Fruit fly (Drosophila melanogaster): Measurements from ENCODE around the gene CG11594.

DNA sequence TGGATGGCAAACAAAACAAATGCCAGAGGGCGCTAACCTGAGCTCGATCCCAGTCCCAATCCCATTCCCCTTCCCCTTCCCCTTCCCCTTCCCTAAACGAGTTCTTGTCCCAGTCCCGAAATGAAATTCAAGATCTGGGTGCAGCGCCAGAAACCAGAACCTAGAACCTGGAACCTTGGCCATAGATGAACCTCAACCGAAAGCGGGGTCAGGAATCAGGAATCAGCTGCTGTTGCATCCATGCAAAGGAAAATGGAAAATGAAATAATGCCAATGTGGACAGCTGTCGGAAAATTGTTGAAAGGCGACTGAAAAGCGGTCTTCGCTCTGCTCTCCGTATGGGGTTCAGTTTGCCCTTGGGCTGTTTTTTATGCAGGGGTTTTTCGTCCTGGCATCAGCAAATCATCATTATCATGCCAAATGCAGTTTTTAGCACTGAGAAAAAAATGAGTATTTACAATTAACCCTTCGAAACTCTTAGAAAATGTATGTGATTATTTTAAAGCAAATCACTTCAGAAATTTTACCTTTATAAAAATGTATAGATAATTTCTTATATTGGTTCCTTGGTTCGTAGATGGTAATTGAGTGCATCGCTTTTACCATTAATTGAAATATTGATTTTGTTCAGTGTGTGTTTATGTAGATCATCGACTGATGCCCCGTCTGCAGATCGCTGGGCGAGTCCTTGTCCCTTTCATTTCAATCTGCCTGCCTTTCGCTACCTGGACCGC, 48.0 kb downstream of the CG11594 start:
- no peak for TF ChIP-seq CTCF (optimal IDR thresholded peaks at IDR 0.05)
- no peak for TF ChIP-seq CG8478 (optimal IDR thresholded peaks at IDR 0.05)
